Worm (Caenorhabditis elegans): ENCODE data around the gene F54D12.7.

F54D12.7 gene

DNA sequence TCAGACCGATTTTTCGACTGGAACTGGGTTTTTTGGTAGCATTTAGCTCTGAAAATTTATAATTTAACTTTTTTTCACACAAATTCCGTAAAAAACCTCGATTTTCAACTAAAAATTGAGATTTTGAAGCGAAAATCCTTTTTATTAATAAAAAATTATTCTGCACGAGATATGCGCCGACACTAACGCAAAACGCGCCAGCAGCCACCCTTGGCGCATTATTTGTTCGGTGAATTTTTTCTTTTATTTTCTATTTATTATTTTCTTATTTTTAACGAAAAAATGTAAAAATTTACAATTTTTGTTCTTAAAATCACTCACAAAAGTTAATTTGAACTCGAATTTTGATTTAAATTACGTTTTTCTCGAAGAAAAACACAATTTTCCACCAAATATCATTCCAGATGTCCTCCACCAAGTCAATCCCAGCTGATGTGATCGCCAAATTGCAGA lies 17.0 kb upstream of the F54D12.7 start, which contains the start of gene Y51H7C.7 (continued):
- peak; percentile 4 for TF ChIP-seq aha-1 (tag; optimal IDR thresholded peaks at IDR 0.05)
- TF ChIP-seq pqm-1 (tag; optimal IDR thresholded peaks at IDR 0.05), result no peak
- TF ChIP-seq nhr-19 (GFP tag; conservative IDR thresholded peaks at IDR 0.05), result peak; percentile 65
- no peak for TF ChIP-seq fkh-10 (GFP tag; optimal IDR thresholded peaks at IDR 0.05)
- no peak for TF ChIP-seq jun-1 (tag; optimal IDR thresholded peaks at IDR 0.05)
- no peak for TF ChIP-seq nhr-28 (tag; optimal IDR thresholded peaks at IDR 0.05)
- peak; percentile 37 to 66 for TF ChIP-seq lin-35 (GFP tag; optimal IDR thresholded peaks at IDR 0.05)
- TF ChIP-seq F16B12.6 (tag; optimal IDR thresholded peaks at IDR 0.05), result peak; percentile 55
- peak in 2 of 6 experiments; percentile 16 to 49 for TF ChIP-seq elt-3 (tag; optimal IDR thresholded peaks at IDR 0.05)
- no peak for TF ChIP-seq vab-15 (tag; optimal IDR thresholded peaks at IDR 0.05)
- peak; percentile 19 for TF ChIP-seq C04F5.9 (tag; optimal IDR thresholded peaks at IDR 0.05)
- no peak for TF ChIP-seq hpl-2 (GFP tag; optimal IDR thresholded peaks at IDR 0.05)
- TF ChIP-seq egl-13 (tag; optimal IDR thresholded peaks at IDR 0.05), result peak; percentile 48
- TF ChIP-seq lin-13 (GFP tag; optimal IDR thresholded peaks at IDR 0.05), result peak; percentile 12
- peak; percentile 10 for TF ChIP-seq nhr-11 (tag; optimal IDR thresholded peaks at IDR 0.05)
- TF ChIP-seq grh-1 (GFP tag; IDR thresholded peaks at IDR 0.05), result peak; percentile 54
- peak; percentile 76 for TF ChIP-seq lin-39 (tag; optimal IDR thresholded peaks at IDR 0.05)
- no peak for TF ChIP-seq ceh-63 (GFP tag; optimal IDR thresholded peaks at IDR 0.05)
- peak; percentile 73 for TF ChIP-seq rnt-1 (tag; optimal IDR thresholded peaks at IDR 0.05)
- TF ChIP-seq lir-3 (tag; optimal IDR thresholded peaks at IDR 0.05; ENCODE audit: poor library complexity), result no peak
- peak in 1 of 2 experiments; percentile 57 for TF ChIP-seq ztf-11 (tag; optimal IDR thresholded peaks at IDR 0.05)
- peak; percentile 85 for TF ChIP-seq nhr-47 (tag; optimal IDR thresholded peaks at IDR 0.05)

DNA sequence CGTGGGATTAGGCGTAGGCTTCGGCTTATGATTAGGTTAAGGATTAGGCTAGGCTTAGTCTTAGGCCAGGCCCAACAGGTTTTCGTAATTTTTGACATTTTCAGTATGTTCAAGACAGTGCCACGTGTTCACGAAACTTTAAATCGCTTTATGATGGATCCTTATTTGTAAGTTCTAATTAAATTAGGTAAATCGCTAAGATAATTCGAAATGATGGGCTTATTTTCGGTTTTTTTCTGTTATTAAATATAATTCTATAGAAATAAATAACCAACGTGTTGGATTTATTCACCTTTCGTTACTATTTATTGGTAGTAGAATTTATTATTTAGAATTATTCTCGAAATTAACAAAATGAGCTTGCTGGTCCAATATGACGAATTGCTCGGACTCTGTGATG lies 16.3 kb upstream of the F54D12.7 start, which contains the start of gene Y51H7C.8:
Gene Y51H7C.8 (plus strand): TSS at position 301 of the 400 bp plus-strand sequence.
- TF ChIP-seq tbx-2 (tag; optimal IDR thresholded peaks at IDR 0.05) (no peak), lin-14 (GFP tag; optimal IDR thresholded peaks at IDR 0.05) (no peak), ceh-90 (tag; optimal IDR thresholded peaks at IDR 0.05) (no peak), vab-15 (tag; optimal IDR thresholded peaks at IDR 0.05) (no peak), nhr-90 (tag; optimal IDR thresholded peaks at IDR 0.05; ENCODE audit: poor library complexity) (no peak), mef-2 (tag; optimal IDR thresholded peaks at IDR 0.05) (no peak), ceh-88 (GFP tag; IDR thresholded peaks at IDR 0.05) (no peak), mdl-1 (tag; optimal IDR thresholded peaks at IDR 0.05) (no peak), hpl-2 (GFP tag; optimal IDR thresholded peaks at IDR 0.05) (no peak), lin-39 (tag; optimal IDR thresholded peaks at IDR 0.05) (no peak), mep-1 (tag; optimal IDR thresholded peaks at IDR 0.05) (no peak), ztf-11 (tag; optimal IDR thresholded peaks at IDR 0.05) (no peak), rnt-1 (tag; optimal IDR thresholded peaks at IDR 0.05) (no peak), lin-13 (GFP tag; optimal IDR thresholded peaks at IDR 0.05) (no peak), unc-130 (tag; optimal IDR thresholded peaks at IDR 0.05) (no peak)

DNA sequence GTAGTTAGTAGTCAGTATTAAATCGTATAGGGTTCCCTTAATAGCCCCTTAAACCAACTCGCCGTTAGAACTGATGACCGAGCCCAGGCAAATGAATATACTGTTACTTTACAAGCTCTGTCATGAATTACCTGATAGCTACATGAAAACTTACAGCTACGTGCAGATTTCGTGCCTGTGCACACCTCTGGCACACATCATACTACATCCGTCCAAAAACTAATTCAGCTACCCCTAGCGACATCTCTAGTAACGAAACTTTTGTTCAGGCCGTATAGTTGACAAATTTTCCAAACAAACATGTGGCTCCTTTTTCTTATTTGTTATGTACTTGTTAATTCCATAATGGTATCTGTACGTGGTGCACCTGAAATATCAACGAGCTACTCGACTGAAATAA lies 14.9 kb upstream of the F54D12.7 start, which contains the start of gene F54D12.1:
Gene F54D12.1 (plus strand): TSS at position 301 of the 400 bp plus-strand sequence.
- TF ChIP-seq fos-1 (tag; optimal IDR thresholded peaks at IDR 0.05), result no peak
- no peak for TF ChIP-seq lin-14 (GFP tag; optimal IDR thresholded peaks at IDR 0.05)

DNA sequence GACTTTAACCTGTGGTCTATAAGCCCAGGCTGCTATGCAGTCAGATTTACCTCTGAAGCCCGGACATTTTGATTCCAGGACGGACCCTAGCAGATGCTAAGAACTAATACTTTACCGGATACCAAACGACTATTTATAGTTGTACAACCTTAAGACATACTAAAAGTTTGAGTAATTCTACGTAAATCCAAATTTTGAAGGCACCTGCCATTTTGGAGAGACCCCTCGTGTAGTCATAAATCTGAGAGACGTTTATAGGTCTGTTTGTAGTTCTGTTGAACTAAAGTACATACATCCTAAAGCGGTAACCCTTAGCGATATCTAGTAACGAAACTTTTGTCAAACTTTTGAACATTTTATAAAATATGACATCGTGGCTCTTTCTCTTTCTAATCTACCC lies 13.2 kb upstream of the F54D12.7 start, which contains the start of gene F54D12.2:
Gene F54D12.2 (plus strand): TSS at position 301 of the 400 bp plus-strand sequence.
- TF ChIP-seq aly-2 (tag; optimal IDR thresholded peaks at IDR 0.05) (no peak), ets-5 (GFP tag; IDR thresholded peaks at IDR 0.05) (no peak), lin-39 (tag; optimal IDR thresholded peaks at IDR 0.05) (no peak), elt-2 (tag; optimal IDR thresholded peaks at IDR 0.05) (no peak), hpl-2 (GFP tag; optimal IDR thresholded peaks at IDR 0.05) (no peak), skn-1 (tag; optimal IDR thresholded peaks at IDR 0.05) (no peak), lin-35 (GFP tag; optimal IDR thresholded peaks at IDR 0.05) (no peak), C34B4.2 (tag; optimal IDR thresholded peaks at IDR 0.05) (no peak), ama-1 (optimal IDR thresholded peaks at IDR 0.05) (no peak), mdl-1 (tag; optimal IDR thresholded peaks at IDR 0.05) (no peak), nhr-71 (tag; optimal IDR thresholded peaks at IDR 0.05) (no peak)
